Fruit fly (Drosophila melanogaster) whole organism: ENCODE measurements around the gene CG13059.

Source experiments
- CG8478 ChIP-seq: fragments of >200 bp; optimal IDR thresholded peaks from 2 replicates; lab custom pipeline; 2018; ENCODE audit warnings: inconsistent platforms
- Dll ChIP-seq: fragments of >200 bp; optimal IDR thresholded peaks from 2 replicates; lab custom pipeline; 2017
- EcR ChIP-seq, 2 experiments: fragments of >200 bp; optimal IDR thresholded peaks; 2 replicates each; lab custom pipeline; 2017; ENCODE audit warnings: missing biosample characterization in 2 of 2, missing genetic modification characterization in 2 of 2, missing genetic modification reagents in 2 of 2
- pan ChIP-seq: fragments of >200 bp; optimal IDR thresholded peaks from 2 replicates; lab custom pipeline; 2017
- psq ChIP-seq: fragments of >200 bp; optimal IDR thresholded peaks from 2 replicates; lab custom pipeline; 2017
- usp ChIP-seq: fragments of >200 bp; optimal IDR thresholded peaks from 2 replicates; lab custom pipeline; 2017; ENCODE audit warnings: missing biosample characterization, missing genetic modification characterization, mixed read lengths

- TF ChIP-seq pan (lab: Kevin White, UChicago) (no peak), usp (GFP tag; lab: Kevin White, UChicago) (no peak), psq (lab: Kevin White, UChicago) (no peak), Dll (lab: Kevin White, UChicago) (no peak), CG8478 (no peak), EcR (GFP tag; optimal IDR thresholded peaks at IDR 0.05; lab: Kevin White, UChicago) (no peak)
Measured at dm6 chr3L:16305820-16306650, 17.4 kb upstream of the CG13059 start, which contains the start of the genes CG13043 and CG13063.
